Worm (Caenorhabditis elegans) whole organism, young adult: ENCODE data around the gene F22D3.4.

ENCODE experiments used
- B0035.1 ChIP-seq: sonication (generic microtip); optimal IDR thresholded peaks from 2 replicates; lab custom pipeline; 2016; ENCODE audit warnings: missing genetic modification characterization, mild to moderate bottlenecking, missing compliant biosample characterization, missing genotype, missing genetic modification reagents
- B0336.3 ChIP-seq: fragments of 200-800 bp; sonication (Bioruptor generic); IDR thresholded peaks from 2 replicates; pipeline ENCODE4 v1.3.6; 2022; ENCODE audit warnings: missing genetic modification characterization, missing compliant biosample characterization
- F23B12.7 ChIP-seq: sonication (generic microtip); optimal IDR thresholded peaks from 2 replicates; lab custom pipeline; 2017; ENCODE audit warnings: missing genetic modification characterization, mild to moderate bottlenecking, missing compliant biosample characterization, antibody characterized with exemption, moderate library complexity; ENCODE audit not compliant: insufficient read depth
- F33H1.4 ChIP-seq: fragments of 200-800 bp; sonication (Bioruptor generic); IDR thresholded peaks from 2 replicates; pipeline ENCODE4 v1.3.6; 2022; ENCODE audit warnings: missing genetic modification reagents, missing genetic modification characterization, missing compliant biosample characterization
- F37B4.10 ChIP-seq: fragments of 200-800 bp; sonication (Bioruptor generic); IDR thresholded peaks from 2 replicates; pipeline ENCODE4 v1.3.6; 2022; ENCODE audit warnings: missing genetic modification characterization, missing compliant biosample characterization
- F55B11.4 ChIP-seq: sonication (generic microtip); optimal IDR thresholded peaks from 2 replicates; lab custom pipeline; 2016; ENCODE audit warnings: missing compliant biosample characterization, missing genetic modification characterization, borderline replicate concordance; ENCODE audit not compliant: insufficient read depth
- K12H6.12 ChIP-seq: fragments of 200-800 bp; sonication (Bioruptor generic); optimal IDR thresholded peaks from 2 replicates; lab custom pipeline; 2018; ENCODE audit warnings: mild to moderate bottlenecking, missing genetic modification characterization, missing compliant biosample characterization
- T07F8.4 ChIP-seq: sonication (generic microtip); optimal IDR thresholded peaks from 2 replicates; lab custom pipeline; 2016; ENCODE audit warnings: mild to moderate bottlenecking, missing genetic modification characterization, moderate library complexity, missing compliant biosample characterization
- Y53G8AR.9 ChIP-seq: fragments of 200-800 bp; sonication (Bioruptor generic); conservative IDR thresholded peaks from 2 replicates; pipeline ENCODE4 v1.3.6; 2022; ENCODE audit warnings: missing genetic modification reagents, missing genetic modification characterization, missing compliant biosample characterization
- Y95B8A.8 ChIP-seq: fragments of 200-800 bp; sonication (Bioruptor generic); IDR thresholded peaks from 2 replicates; pipeline ENCODE4 v1.3.6; 2022; ENCODE audit warnings: missing genetic modification reagents, missing genetic modification characterization, missing compliant biosample characterization
- athp-1 ChIP-seq: sonication (generic microtip); optimal IDR thresholded peaks from 2 replicates; lab custom pipeline; 2017; ENCODE audit warnings: mild to moderate bottlenecking, missing genetic modification characterization, missing compliant biosample characterization
- attf-3 ChIP-seq: fragments of 200-800 bp; sonication (Bioruptor generic); conservative IDR thresholded peaks from 2 replicates; pipeline ENCODE4 v1.3.6; 2022; ENCODE audit warnings: missing genetic modification reagents, missing genetic modification characterization, missing compliant biosample characterization
- bed-1 ChIP-seq: fragments of 200-800 bp; sonication (Bioruptor generic); IDR thresholded peaks from 2 replicates; pipeline ENCODE4 v1.3.6; 2022; ENCODE audit warnings: missing genetic modification reagents, missing genetic modification characterization, missing compliant biosample characterization
- bed-2 ChIP-seq: fragments of 200-800 bp; sonication (Bioruptor generic); IDR thresholded peaks from 2 replicates; pipeline ENCODE4 v1.3.6; 2022; ENCODE audit warnings: missing genetic modification reagents, missing genetic modification characterization, missing compliant biosample characterization
- cebp-1 ChIP-seq, 2 experiments: fragments of 200-800 bp in 1 of 2; sonication (Bioruptor generic) in 1 of 2; sonication (generic microtip) in 1 of 2; IDR thresholded peaks in 1 of 2; optimal IDR thresholded peaks in 1 of 2; 2 replicates each; pipeline versions ENCODE4 v1.3.6 to Lab custom; 2017 to 2022; ENCODE audit warnings: missing compliant biosample characterization in 2 of 2, missing genetic modification characterization in 2 of 2, mild to moderate bottlenecking in 1 of 2, missing genetic modification reagents in 1 of 2, moderate library complexity in 1 of 2
- cebp-2 ChIP-seq: fragments of 200-800 bp; sonication (Bioruptor generic); IDR thresholded peaks from 2 replicates; pipeline ENCODE4 v1.3.6; 2022; ENCODE audit warnings: missing genetic modification characterization, missing compliant biosample characterization
- ceh-27 ChIP-seq: fragments of 200-800 bp; sonication (Bioruptor generic); optimal IDR thresholded peaks from 2 replicates; lab custom pipeline; 2018; ENCODE audit warnings: mild to moderate bottlenecking, missing genetic modification characterization, moderate library complexity, missing compliant biosample characterization
- ceh-79 ChIP-seq: sonication (generic microtip); optimal IDR thresholded peaks from 2 replicates; lab custom pipeline; 2017; ENCODE audit warnings: mild to moderate bottlenecking, missing genetic modification characterization, missing compliant biosample characterization
- die-1 ChIP-seq: sonication (generic microtip); optimal IDR thresholded peaks from 2 replicates; lab custom pipeline; 2016; ENCODE audit warnings: missing genotype, mild to moderate bottlenecking, missing genetic modification characterization, missing compliant biosample characterization
- dpff-1 ChIP-seq: sonication (generic microtip); optimal IDR thresholded peaks from 2 replicates; lab custom pipeline; 2017; ENCODE audit warnings: mild to moderate bottlenecking, missing genetic modification characterization, missing compliant biosample characterization
- dpl-1 ChIP-seq: fragments of 150-350 bp; optimal IDR thresholded peaks from 2 replicates; lab custom pipeline; 2014; ENCODE audit warnings: missing biosample characterization, missing genetic modification reagents, missing genetic modification characterization
- egl-44 ChIP-seq: fragments of 200-800 bp; sonication (Bioruptor generic); IDR thresholded peaks from 2 replicates; pipeline ENCODE4 v1.3.6; 2022; ENCODE audit warnings: missing genetic modification reagents, missing genetic modification characterization, missing compliant biosample characterization
- ets-4 ChIP-seq: fragments of 200-800 bp; sonication (Bioruptor generic); optimal IDR thresholded peaks from 2 replicates; lab custom pipeline; 2018; ENCODE audit warnings: mild to moderate bottlenecking, missing genetic modification characterization, missing compliant biosample characterization
- hmg-20 ChIP-seq: fragments of 200-800 bp; sonication (Bioruptor generic); IDR thresholded peaks from 2 replicates; pipeline ENCODE4 v1.3.6; 2022; ENCODE audit warnings: missing genetic modification reagents, missing genetic modification characterization, missing compliant biosample characterization
- let-526 ChIP-seq: fragments of 200-800 bp; sonication (Bioruptor generic); IDR thresholded peaks from 2 replicates; pipeline ENCODE4 v1.3.6; 2022; ENCODE audit warnings: missing genetic modification reagents, missing genetic modification characterization, missing compliant biosample characterization
- let-607 ChIP-seq, 2 experiments: fragments of 200-800 bp in 1 of 2; sonication (Bioruptor generic) in 1 of 2; sonication (generic microtip) in 1 of 2; optimal IDR thresholded peaks; 2 replicates each; lab custom pipeline; 2016 to 2018; ENCODE audit warnings: mild to moderate bottlenecking in 2 of 2, missing compliant biosample characterization in 2 of 2, missing genetic modification characterization in 2 of 2, moderate library complexity in 2 of 2, missing genotype in 1 of 2
- lin-54 ChIP-seq: fragments of 200-800 bp; sonication (Bioruptor generic); optimal IDR thresholded peaks from 2 replicates; lab custom pipeline; 2018; ENCODE audit warnings: mild to moderate bottlenecking, missing genetic modification characterization, missing compliant biosample characterization
- madf-10 ChIP-seq: sonication (generic microtip); optimal IDR thresholded peaks from 2 replicates; lab custom pipeline; 2016; ENCODE audit warnings: mild to moderate bottlenecking, missing genetic modification characterization, missing compliant biosample characterization
- mel-28 ChIP-seq: sonication (generic microtip); optimal IDR thresholded peaks from 2 replicates; lab custom pipeline; 2016; ENCODE audit warnings: borderline replicate concordance, mild to moderate bottlenecking, missing genetic modification characterization, missing compliant biosample characterization
- mxl-1 ChIP-seq: sonication (generic microtip); optimal IDR thresholded peaks from 2 replicates; lab custom pipeline; 2016; ENCODE audit warnings: missing genetic modification characterization, missing compliant biosample characterization
- nhr-179 ChIP-seq: sonication (generic microtip); optimal IDR thresholded peaks from 2 replicates; lab custom pipeline; 2016; ENCODE audit warnings: mild to moderate bottlenecking, missing genetic modification characterization, missing compliant biosample characterization
- nhr-27 ChIP-seq: fragments of 200-800 bp; sonication (Bioruptor generic); optimal IDR thresholded peaks from 2 replicates; lab custom pipeline; 2018; ENCODE audit warnings: mild to moderate bottlenecking, missing genetic modification characterization, moderate library complexity, missing compliant biosample characterization
- nhr-90 ChIP-seq: sonication (generic microtip); optimal IDR thresholded peaks from 2 replicates; lab custom pipeline; 2016; ENCODE audit warnings: missing genotype, mild to moderate bottlenecking, missing genetic modification characterization, missing compliant biosample characterization
- pha-4 ChIP-seq: fragments of 150-350 bp; sonication (generic microtip); optimal IDR thresholded peaks from 2 replicates; lab custom pipeline; 2014; ENCODE audit warnings: missing biosample characterization, missing genetic modification reagents, missing genetic modification characterization
- rpc-1 ChIP-seq, 2 experiments: fragments of 150-350 bp in 1 of 2; sonication (generic microtip) in 1 of 2; optimal IDR thresholded peaks; 2 replicates each; lab custom pipeline; 2014 to 2018; ENCODE audit warnings: missing biosample characterization in 1 of 2, missing genetic modification characterization in 1 of 2, missing genetic modification reagents in 1 of 2, missing genotype in 1 of 2
- sea-2 ChIP-seq: fragments of 200-800 bp; sonication (Bioruptor generic); IDR thresholded peaks from 2 replicates; pipeline ENCODE4 v1.3.6; 2022; ENCODE audit warnings: missing genetic modification characterization, missing compliant biosample characterization
- snpc-1.3 ChIP-seq: sonication (generic microtip); optimal IDR thresholded peaks from 2 replicates; lab custom pipeline; 2017; ENCODE audit warnings: missing genetic modification characterization, mild to moderate bottlenecking, missing compliant biosample characterization, antibody characterized with exemption, moderate library complexity, missing genotype, missing genetic modification reagents; ENCODE audit not compliant: insufficient read depth
- tbp1 ChIP-seq: fragments of 200-800 bp; sonication (Bioruptor generic); optimal IDR thresholded peaks from 2 replicates; lab custom pipeline; 2018; ENCODE audit warnings: mild to moderate bottlenecking, missing genetic modification characterization, missing compliant biosample characterization
- tlf-1 ChIP-seq: fragments of 200-800 bp; sonication (Bioruptor generic); optimal IDR thresholded peaks from 2 replicates; lab custom pipeline; 2018; ENCODE audit warnings: mild to moderate bottlenecking, missing genetic modification characterization, missing compliant biosample characterization
- unc-130 ChIP-seq: sonication (generic microtip); optimal IDR thresholded peaks from 2 replicates; lab custom pipeline; 2016; ENCODE audit warnings: missing genetic modification reagents, missing genetic modification characterization, missing compliant biosample characterization
- unc-62 ChIP-seq: fragments of 150-350 bp; optimal IDR thresholded peaks from 2 replicates; lab custom pipeline; 2014; ENCODE audit warnings: missing biosample characterization, missing genetic modification reagents, missing genetic modification characterization
- xnd-1 ChIP-seq: sonication (generic microtip); optimal IDR thresholded peaks from 2 replicates; lab custom pipeline; 2016; ENCODE audit warnings: missing genotype, missing genetic modification reagents, missing genetic modification characterization, missing compliant biosample characterization
- zfh-2 ChIP-seq: fragments of 200-800 bp; sonication (Bioruptor generic); conservative IDR thresholded peaks from 2 replicates; pipeline ENCODE4 v1.3.6; 2022; ENCODE audit warnings: missing genetic modification reagents, missing genetic modification characterization, missing compliant biosample characterization
- zim-3 ChIP-seq: sonication (generic microtip); optimal IDR thresholded peaks from 2 replicates; lab custom pipeline; 2017; ENCODE audit warnings: mild to moderate bottlenecking, missing genetic modification characterization, moderate library complexity, missing compliant biosample characterization
- ztf-26 ChIP-seq: sonication (generic microtip); optimal IDR thresholded peaks from 2 replicates; lab custom pipeline; 2017; ENCODE audit warnings: missing genetic modification characterization, missing compliant biosample characterization
- ztf-28 ChIP-seq: fragments of 200-800 bp; sonication (Bioruptor generic); IDR thresholded peaks from 2 replicates; pipeline ENCODE4 v1.3.6; 2022; ENCODE audit warnings: missing genetic modification reagents, missing genetic modification characterization, missing compliant biosample characterization
- ztf-3 ChIP-seq: fragments of 200-800 bp; sonication (Bioruptor generic); optimal IDR thresholded peaks from 2 replicates; lab custom pipeline; 2018; ENCODE audit warnings: mild to moderate bottlenecking, missing genetic modification characterization, missing compliant biosample characterization

F22D3.4 gene

ce11 chrII:6968191-6968675 is 40.8 kb upstream of the F22D3.4 start:
- TF ChIP-seq ztf-28 (GFP tag; lab: Robert Waterston, UW) (peak; percentile 68; the same call in 1 of the 2 replicates), lin-54 (GFP tag; lab: Kevin White, UChicago) (peak; percentile 65), F37B4.10 (GFP tag; lab: Robert Waterston, UW) (no peak), B0336.3 (GFP tag; lab: Robert Waterston, UW) (peak; percentile 97), Y53G8AR.9 (peak; percentile 75), cebp-1 (GFP tag; IDR thresholded peaks at IDR 0.05; lab: Robert Waterston, UW) (no peak), cebp-1 (tag; optimal IDR thresholded peaks at IDR 0.05; lab: Kevin White, UChicago) (peak; percentile 62), nhr-27 (peak; percentile 86), ztf-3 (GFP tag; lab: Kevin White, UChicago) (peak; percentile 9), die-1 (tag; lab: Kevin White, UChicago) (peak; percentile 59), tbp1 (GFP tag; lab: Kevin White, UChicago) (peak; percentile 79), unc-62 (GFP tag; lab: Kevin White, UChicago) (no peak), nhr-179 (tag; lab: Kevin White, UChicago) (no peak), mel-28 (tag; lab: Kevin White, UChicago) (peak; percentile 4), madf-10 (tag; lab: Kevin White, UChicago) (peak; percentile 42), attf-3 (GFP tag; lab: Robert Waterston, UW) (peak; percentile 83), pha-4 (tag; lab: Kevin White, UChicago) (no peak), ztf-26 (tag; lab: Kevin White, UChicago) (peak; percentile 13), tlf-1 (GFP tag; lab: Kevin White, UChicago) (peak; percentile 59), mxl-1 (tag; lab: Kevin White, UChicago) (no peak), dpl-1 (GFP tag; lab: Kevin White, UChicago) (no peak), bed-1 (GFP tag; lab: Robert Waterston, UW) (no peak), ceh-79 (peak; percentile 77), B0035.1 (tag; lab: Kevin White, UChicago) (peak; percentile 57), snpc-1.3 (tag; lab: Kevin White, UChicago) (peak; percentile 70), nhr-90 (tag; lab: Kevin White, UChicago) (peak; percentile 41), unc-130 (GFP tag; lab: Kevin White, UChicago) (peak; percentile 85), let-526 (GFP tag; lab: Robert Waterston, UW) (peak; percentile 78; the same call in 1 of the 2 replicates), xnd-1 (tag; lab: Kevin White, UChicago) (peak; percentile 55), dpff-1 (tag; lab: Kevin White, UChicago) (peak; percentile 80), zfh-2 (GFP tag; lab: Robert Waterston, UW) (no peak; the same call in 1 of the 2 replicates), T07F8.4 (tag; lab: Kevin White, UChicago) (peak; percentile 14), rpc-1 (optimal IDR thresholded peaks at IDR 0.05; lab: Kevin White, UChicago) (no peak), rpc-1 (tag; optimal IDR thresholded peaks at IDR 0.05; lab: Kevin White, UChicago) (peak; percentile 4), sea-2 (GFP tag; lab: Robert Waterston, UW) (0 out of 2 replicates have a peak, but pooled peaks have one; percentile 76), bed-2 (GFP tag; lab: Robert Waterston, UW) (no peak), ets-4 (GFP tag; lab: Kevin White, UChicago) (no peak), K12H6.12 (tag; lab: Kevin White, UChicago) (peak; percentile 39), hmg-20 (GFP tag; lab: Robert Waterston, UW) (peak; percentile 69; the same call in 1 of the 2 replicates), Y95B8A.8 (peak; percentile 81), athp-1 (tag; lab: Kevin White, UChicago) (peak; percentile 87), F33H1.4 (peak; percentile 72), zim-3 (tag; lab: Kevin White, UChicago) (peak; percentile 21), let-607 (tag; optimal IDR thresholded peaks at IDR 0.05; lab: Kevin White, UChicago) (no peak), F55B11.4 (tag; lab: Kevin White, UChicago) (no peak), egl-44 (GFP tag; lab: Robert Waterston, UW) (peak; percentile 90), ceh-27 (GFP tag; lab: Kevin White, UChicago) (peak; percentile 40), F23B12.7 (tag; lab: Kevin White, UChicago) (peak; percentile 53), cebp-2 (GFP tag; lab: Robert Waterston, UW) (peak; percentile 61; the same call in 1 of the 2 replicates)
